Fruit fly (Drosophila melanogaster) whole organism, embryonic: ENCODE results near the gene CG31445.

Experiments used
- Antp ChIP-seq: fragments of 200-800 bp; sonication (Bioruptor generic); optimal IDR thresholded peaks from 3 replicates; lab custom pipeline; 2016; ENCODE audit warnings: missing biosample characterization, missing genetic modification characterization
- BEAF-32 ChIP-seq: fragments of 200-800 bp; sonication (Bioruptor generic); optimal IDR thresholded peaks from 3 replicates; lab custom pipeline; 2017; ENCODE audit warnings: missing biosample characterization, missing genetic modification characterization, mild to moderate bottlenecking, moderate library complexity, missing genetic modification reagents
- CG10147 ChIP-seq: fragments of 200-800 bp; sonication (Bioruptor generic); optimal IDR thresholded peaks from 2 replicates; lab custom pipeline; 2019; ENCODE audit warnings: missing biosample characterization, mild to moderate bottlenecking, missing genetic modification characterization, moderate library complexity
- CG11696 ChIP-seq: fragments of 200-800 bp; sonication (Bioruptor generic); IDR thresholded peaks from 2 replicates; pipeline ENCODE4 v1.3.6; 2022; ENCODE audit warnings: missing biosample characterization, missing genetic modification characterization
- CG12659 ChIP-seq: fragments of 200-800 bp; sonication (Bioruptor generic); optimal IDR thresholded peaks from 3 replicates; lab custom pipeline; 2017; ENCODE audit warnings: mild to moderate bottlenecking, missing biosample characterization, missing genetic modification reagents, missing genetic modification characterization
- CG14860 ChIP-seq: fragments of 200-800 bp; sonication (Bioruptor generic); IDR thresholded peaks from 3 replicates; pipeline ENCODE4 v1.3.6; 2022; ENCODE audit warnings: missing biosample characterization, missing genetic modification characterization; ENCODE audit not compliant: partially characterized antibody
- CG15269 ChIP-seq: fragments of 200-800 bp; sonication (Bioruptor generic); optimal IDR thresholded peaks from 2 replicates; lab custom pipeline; 2018; ENCODE audit warnings: missing biosample characterization, mild to moderate bottlenecking, missing genetic modification characterization, moderate library complexity
- CG1792 ChIP-seq: fragments of 200-800 bp; sonication (Bioruptor generic); optimal IDR thresholded peaks from 2 replicates; lab custom pipeline; 2016; ENCODE audit warnings: missing biosample characterization, missing genetic modification characterization
- CG2129 ChIP-seq: fragments of 200-800 bp; sonication (Bioruptor generic); IDR thresholded peaks from 2 replicates; pipeline ENCODE4 v1.3.6; 2022; ENCODE audit warnings: missing biosample characterization, missing genetic modification characterization; ENCODE audit not compliant: partially characterized antibody
- CG30020 ChIP-seq: fragments of 200-800 bp; optimal IDR thresholded peaks from 2 replicates; lab custom pipeline; 2019; ENCODE audit warnings: missing biosample characterization, mild to moderate bottlenecking, missing genetic modification characterization, moderate library complexity
- CG32532 ChIP-seq: fragments of 200-800 bp; sonication (Bioruptor generic); IDR thresholded peaks from 2 replicates; pipeline ENCODE4 v1.3.6; 2022; ENCODE audit warnings: missing biosample characterization, missing genetic modification characterization
- CG4328 ChIP-seq: fragments of 200-800 bp; sonication (Bioruptor generic); optimal IDR thresholded peaks from 3 replicates; lab custom pipeline; 2017; ENCODE audit warnings: missing biosample characterization, missing genetic modification reagents, missing genetic modification characterization
- CG5180 ChIP-seq: fragments of 200-800 bp; sonication (Bioruptor generic); optimal IDR thresholded peaks from 3 replicates; lab custom pipeline; 2017; ENCODE audit warnings: missing biosample characterization, missing genetic modification characterization, mild to moderate bottlenecking, moderate library complexity, missing genetic modification reagents
- CG5245 ChIP-seq: fragments of 200-800 bp; sonication (Bioruptor generic); optimal IDR thresholded peaks from 3 replicates; lab custom pipeline; 2016; ENCODE audit warnings: missing biosample characterization, missing genetic modification characterization
- CG6854 ChIP-seq: fragments of 200-800 bp; sonication (Bioruptor generic); optimal IDR thresholded peaks from 3 replicates; lab custom pipeline; 2017; ENCODE audit warnings: missing biosample characterization, mild to moderate bottlenecking, missing genetic modification characterization
- CG7786 ChIP-seq: fragments of 200-800 bp; sonication (Bioruptor generic); optimal IDR thresholded peaks from 2 replicates; lab custom pipeline; 2016; ENCODE audit warnings: missing biosample characterization, missing genetic modification characterization
- Dbx ChIP-seq: fragments of 200-800 bp; sonication (Bioruptor generic); IDR thresholded peaks from 3 replicates; pipeline ENCODE4 v1.3.6; 2022; ENCODE audit warnings: missing biosample characterization, missing genetic modification characterization
- Dip3 ChIP-seq: fragments of 200-800 bp; sonication (Bioruptor generic); optimal IDR thresholded peaks from 3 replicates; lab custom pipeline; 2016; ENCODE audit warnings: missing biosample characterization, missing genetic modification characterization
- GATAe ChIP-seq: fragments of 200-800 bp; sonication (Bioruptor generic); conservative IDR thresholded peaks from 2 replicates; pipeline ENCODE4 v1.3.6; 2022; ENCODE audit warnings: missing biosample characterization, missing genetic modification characterization
- H15 ChIP-seq: fragments of 200-800 bp; sonication (Bioruptor generic); IDR thresholded peaks from 3 replicates; pipeline ENCODE4 v1.3.6; 2022; ENCODE audit warnings: missing biosample characterization, missing genetic modification characterization
- HLHmδ ChIP-seq: fragments of 200-800 bp; sonication (Bioruptor generic); optimal IDR thresholded peaks from 2 replicates; lab custom pipeline; 2018; ENCODE audit warnings: missing biosample characterization, mild to moderate bottlenecking, missing genetic modification characterization, moderate library complexity
- Med ChIP-seq: fragments of 200-800 bp; sonication (Bioruptor generic); peaks from one replicate; lab custom pipeline; 2016; ENCODE audit warnings: missing biosample characterization, missing genetic modification characterization, mild to moderate bottlenecking, inconsistent platforms, moderate library complexity
- Myb ChIP-seq: fragments of 200-800 bp; sonication (Bioruptor generic); optimal IDR thresholded peaks from 2 replicates; lab custom pipeline; 2016; ENCODE audit warnings: missing biosample characterization, missing genetic modification characterization
- NC2α ChIP-seq: fragments of 200-800 bp; sonication (Bioruptor generic); optimal IDR thresholded peaks from 2 replicates; lab custom pipeline; 2016; ENCODE audit warnings: missing biosample characterization, missing genetic modification characterization
- NC2β ChIP-seq: fragments of 200-800 bp; sonication (Bioruptor generic); optimal IDR thresholded peaks from 2 replicates; lab custom pipeline; 2016; ENCODE audit warnings: missing biosample characterization, missing genetic modification characterization
- Side ChIP-seq: fragments of 200-800 bp; sonication (Bioruptor generic); optimal IDR thresholded peaks from 2 replicates; lab custom pipeline; 2016; ENCODE audit warnings: missing biosample characterization, missing genetic modification characterization
- aop ChIP-seq: fragments of 200-800 bp; sonication (Bioruptor generic); IDR thresholded peaks from 2 replicates; pipeline ENCODE4 v1.3.6; 2022; ENCODE audit warnings: missing biosample characterization, missing genetic modification characterization
- bab2 ChIP-seq: fragments of 200-800 bp; sonication (Bioruptor generic); optimal IDR thresholded peaks from 2 replicates; lab custom pipeline; 2016; ENCODE audit warnings: missing biosample characterization, missing genetic modification characterization
- bcd ChIP-seq: fragments of 200-800 bp; sonication (Bioruptor generic); optimal IDR thresholded peaks from 2 replicates; lab custom pipeline; 2017; ENCODE audit warnings: missing biosample characterization, mild to moderate bottlenecking, missing genetic modification characterization
- chinmo ChIP-seq: fragments of 200-800 bp; sonication (Bioruptor generic); IDR thresholded peaks from 4 replicates; pipeline ENCODE4 v1.3.6; 2022; ENCODE audit warnings: missing biosample characterization, missing genetic modification characterization; ENCODE audit not compliant: partially characterized antibody
- ci ChIP-seq: fragments of 200-800 bp; sonication (Bioruptor generic); IDR thresholded peaks from 3 replicates; pipeline ENCODE4 v1.3.6; 2022; ENCODE audit warnings: missing biosample characterization, missing genetic modification characterization
- corto ChIP-seq: fragments of 200-800 bp; sonication (Bioruptor generic); optimal IDR thresholded peaks from 2 replicates; lab custom pipeline; 2016; ENCODE audit warnings: missing biosample characterization, mild to moderate bottlenecking, missing genetic modification characterization, moderate library complexity
- dati ChIP-seq: fragments of 200-800 bp; sonication (Bioruptor generic); IDR thresholded peaks from 2 replicates; pipeline ENCODE4 v1.3.6; 2022; ENCODE audit warnings: missing biosample characterization, missing genetic modification characterization
- disco-r ChIP-seq: fragments of 200-800 bp; sonication (Bioruptor generic); optimal IDR thresholded peaks from 2 replicates; lab custom pipeline; 2016; ENCODE audit warnings: missing biosample characterization, missing genetic modification characterization
- gsb ChIP-seq: fragments of 200-800 bp; sonication (Bioruptor generic); IDR thresholded peaks from 2 replicates; pipeline ENCODE4 v1.3.6; 2022; ENCODE audit warnings: missing biosample characterization, missing genetic modification characterization
- inv ChIP-seq: fragments of 200-800 bp; sonication (Bioruptor generic); IDR thresholded peaks from 2 replicates; pipeline ENCODE4 v1.3.6; 2022; ENCODE audit warnings: missing biosample characterization, missing genetic modification characterization; ENCODE audit not compliant: partially characterized antibody
- jigr1 ChIP-seq: fragments of 200-800 bp; sonication (Bioruptor generic); IDR thresholded peaks from 3 replicates; pipeline ENCODE4 v1.3.6; 2022; ENCODE audit warnings: missing biosample characterization, missing genetic modification characterization
- kah ChIP-seq: fragments of 200-800 bp; sonication (Bioruptor generic); optimal IDR thresholded peaks from 2 replicates; lab custom pipeline; 2018; ENCODE audit warnings: missing biosample characterization, mild to moderate bottlenecking, missing genetic modification characterization
- knrl ChIP-seq: fragments of 200-800 bp; sonication (Bioruptor generic); IDR thresholded peaks from 3 replicates; pipeline ENCODE4 v1.3.6; 2022; ENCODE audit warnings: missing biosample characterization, missing genetic modification characterization; ENCODE audit not compliant: partially characterized antibody
- lbe ChIP-seq: fragments of 200-800 bp; sonication (Bioruptor generic); optimal IDR thresholded peaks from 2 replicates; lab custom pipeline; 2016; ENCODE audit warnings: missing biosample characterization, mild to moderate bottlenecking, missing genetic modification characterization
- luna ChIP-seq: fragments of 200-800 bp; sonication (Bioruptor generic); optimal IDR thresholded peaks from 2 replicates; lab custom pipeline; 2016; ENCODE audit warnings: missing biosample characterization, missing genetic modification characterization
- otp ChIP-seq: fragments of 200-800 bp; sonication (Bioruptor generic); IDR thresholded peaks from 3 replicates; pipeline ENCODE4, ENCODE4 v1.3.6; 2022; ENCODE audit warnings: missing biosample characterization, missing genetic modification characterization
- pita ChIP-seq: fragments of 200-800 bp; sonication (Bioruptor generic); optimal IDR thresholded peaks from 2 replicates; lab custom pipeline; 2017; ENCODE audit warnings: missing biosample characterization, mild to moderate bottlenecking, missing genetic modification characterization
- psq ChIP-seq: fragments of 200-800 bp; sonication (Bioruptor generic); optimal IDR thresholded peaks from 2 replicates; lab custom pipeline; 2017; ENCODE audit warnings: missing biosample characterization, missing genetic modification characterization
- ro ChIP-seq: fragments of 200-800 bp; sonication (Bioruptor generic); IDR thresholded peaks from 2 replicates; pipeline ENCODE4 v1.3.6; 2022; ENCODE audit warnings: missing biosample characterization, missing genetic modification characterization
- sc ChIP-seq, 3 experiments: fragments of >200 bp in 2 of 3; fragments of 200-800 bp in 1 of 3; sonication (Bioruptor generic) in 1 of 3; optimal IDR thresholded peaks; 2 replicates in 2 of 3; 3 replicates in 1 of 3; lab custom pipeline; 2017; ENCODE audit warnings: mild to moderate bottlenecking in 1 of 3, missing biosample characterization in 1 of 3, missing genetic modification characterization in 1 of 3, missing genetic modification reagents in 1 of 3
- schlank ChIP-seq: fragments of 200-800 bp; sonication (Bioruptor generic); optimal IDR thresholded peaks from 2 replicates; lab custom pipeline; 2018; ENCODE audit warnings: missing biosample characterization, mild to moderate bottlenecking, missing genetic modification characterization
- sens-2 ChIP-seq: fragments of 200-800 bp; sonication (Bioruptor generic); IDR thresholded peaks from 2 replicates; pipeline ENCODE4 v1.3.6; 2022; ENCODE audit warnings: missing biosample characterization, missing genetic modification characterization
- sim ChIP-seq: fragments of 200-800 bp; sonication (Bioruptor generic); IDR thresholded peaks from 2 replicates; pipeline ENCODE4 v1.3.6; 2022; ENCODE audit warnings: missing biosample characterization, missing genetic modification characterization
- vnd ChIP-seq: fragments of 200-800 bp; sonication (Bioruptor generic); IDR thresholded peaks from 3 replicates; pipeline ENCODE4 v1.3.6; 2022; ENCODE audit warnings: missing biosample characterization, missing genetic modification characterization; ENCODE audit not compliant: partially characterized antibody

The CG31445 gene

dm6 chr3R:29214262-29214661, 30.4 kb downstream of the CG31445 start (continued):
- TF ChIP-seq GATAe (peak; percentile 97), sens-2 (GFP tag; lab: Robert Waterston, UW) (peak; percentile 100), chinmo (peak; percentile 72; the same call in 2 of the 4 replicates), CG12659 (GFP tag; lab: Kevin White, UChicago) (peak; percentile 100), sim (GFP tag; lab: Robert Waterston, UW) (peak; percentile 99), CG6854 (GFP tag; lab: Kevin White, UChicago) (peak; percentile 99), Dbx (GFP tag; lab: Robert Waterston, UW) (peak; percentile 99), disco-r (GFP tag; lab: Kevin White, UChicago) (peak; percentile 99), jigr1 (GFP tag; lab: Robert Waterston, UW) (peak; percentile 94), NC2β (peak; percentile 99), Dip3 (GFP tag; lab: Kevin White, UChicago) (peak; percentile 99), schlank (peak; percentile 98), HLHmδ (GFP tag; lab: Kevin White, UChicago) (no peak), CG32532 (GFP tag; lab: Robert Waterston, UW) (peak; percentile 99), Med (GFP tag; lab: Kevin White, UChicago) (peak; percentile 100), ro (GFP tag; lab: Robert Waterston, UW) (peak; percentile 97), BEAF-32 (GFP tag; lab: Kevin White, UChicago) (peak; percentile 42), vnd (GFP tag; lab: Robert Waterston, UW) (no peak), lbe (GFP tag; lab: Kevin White, UChicago) (peak; percentile 99), ci (GFP tag; lab: Robert Waterston, UW) (peak; percentile 100), kah (peak; percentile 97), corto (GFP tag; lab: Kevin White, UChicago) (peak; percentile 100), CG10147 (GFP tag; lab: Kevin White, UChicago) (peak; percentile 98), CG5245 (peak; percentile 99), CG2129 (GFP tag; lab: Robert Waterston, UW) (no peak), bab2 (peak; percentile 99), aop (GFP tag; lab: Robert Waterston, UW) (peak; percentile 98), sc (optimal IDR thresholded peaks at IDR 0.05; lab: Kevin White, UChicago) (no peak), sc (GFP tag; optimal IDR thresholded peaks at IDR 0.05; lab: Kevin White, UChicago) (peak; percentile 99), pita (GFP tag; lab: Kevin White, UChicago) (no peak), bcd (peak; percentile 99), psq (GFP tag; lab: Kevin White, UChicago) (peak; percentile 95), CG4328 (peak; percentile 99), luna (GFP tag; lab: Kevin White, UChicago) (peak; percentile 96), Myb (GFP tag; lab: Kevin White, UChicago) (peak; percentile 92), Side (GFP tag; lab: Kevin White, UChicago) (peak; percentile 99), CG15269 (tag; lab: Kevin White, UChicago) (peak; percentile 99), inv (GFP tag; lab: Robert Waterston, UW) (no peak), dati (GFP tag; lab: Robert Waterston, UW) (peak; percentile 98), NC2α (GFP tag; lab: Kevin White, UChicago) (peak; percentile 99), H15 (GFP tag; lab: Robert Waterston, UW) (peak; percentile 99), CG7786 (GFP tag; lab: Kevin White, UChicago) (peak; percentile 99), CG14860 (GFP tag; lab: Robert Waterston, UW) (no peak), gsb (GFP tag; lab: Robert Waterston, UW) (peak; percentile 98), CG30020 (peak; percentile 91), CG5180 (GFP tag; lab: Kevin White, UChicago) (peak; percentile 94), knrl (GFP tag; lab: Robert Waterston, UW) (no peak), otp (GFP tag; lab: Robert Waterston, UW) (peak; percentile 100), Antp (peak; percentile 99), CG1792 (GFP tag; lab: Kevin White, UChicago) (peak; percentile 98), CG11696 (GFP tag; lab: Robert Waterston, UW) (peak; percentile 98)
